Fruit fly (Drosophila melanogaster): ENCODE data around the gene Aos1.

The Aos1 gene

dm6 chr3R:12402935-12403334 lies 30.7 kb downstream of the Aos1 start (continued):
- TF ChIP-seq CG13424 (tag; optimal IDR thresholded peaks at IDR 0.05) (peak; percentile 99), Tbp (GFP tag; optimal IDR thresholded peaks at IDR 0.05) (no peak), pb (GFP tag; optimal IDR thresholded peaks at IDR 0.05) (peak; percentile 86), CG2875 (GFP tag; optimal IDR thresholded peaks at IDR 0.05) (peak; percentile 94), Bgb (GFP tag; IDR thresholded peaks at IDR 0.05; ENCODE audit: partially characterized antibody) (no peak), dm (GFP tag; optimal IDR thresholded peaks at IDR 0.05) (peak; percentile 85), Eip74EF (GFP tag; optimal IDR thresholded peaks at IDR 0.05) (peak in 1 of 2 experiments; percentile 98), CG17328 (GFP tag; IDR thresholded peaks at IDR 0.05) (peak; percentile 98), CG42726 (GFP tag; IDR thresholded peaks at IDR 0.05; ENCODE audit: partially characterized antibody) (no peak), Drgx (GFP tag; IDR thresholded peaks at IDR 0.05) (peak; percentile 93), CG7372 (GFP tag; IDR thresholded peaks at IDR 0.05) (peak; percentile 97), chn (GFP tag; optimal IDR thresholded peaks at IDR 0.05) (peak; percentile 95), CG8281 (tag; optimal IDR thresholded peaks at IDR 0.05) (peak; percentile 91), CG9876 (GFP tag; optimal IDR thresholded peaks at IDR 0.05) (peak; percentile 84), CG6175 (GFP tag; IDR thresholded peaks at IDR 0.05) (peak; percentile 75; the same call in 2 of the 3 replicates), grn (GFP tag; optimal IDR thresholded peaks at IDR 0.05) (peak; percentile 98), CG3995 (GFP tag; optimal IDR thresholded peaks at IDR 0.05) (peak; percentile 89), CG10979 (tag; optimal IDR thresholded peaks at IDR 0.05) (peak; percentile 99), CG9727 (GFP tag; optimal IDR thresholded peaks at IDR 0.05) (peak; percentile 98), lola (GFP tag; optimal IDR thresholded peaks at IDR 0.05) (peak in 1 of 3 experiments; percentile 99), Dip3 (GFP tag; optimal IDR thresholded peaks at IDR 0.05) (peak; percentile 91), CG15479 (GFP tag; optimal IDR thresholded peaks at IDR 0.05) (peak; percentile 71), sens (GFP tag) (peak; percentile 99), Asciz (GFP tag; optimal IDR thresholded peaks at IDR 0.05) (peak; percentile 98), luna (GFP tag; optimal IDR thresholded peaks at IDR 0.05) (peak; percentile 75), CG33213 (GFP tag; optimal IDR thresholded peaks at IDR 0.05) (peak; percentile 99), CG6765 (GFP tag; optimal IDR thresholded peaks at IDR 0.05) (peak; percentile 99), br (optimal IDR thresholded peaks at IDR 0.05) (no peak), CG18476 (GFP tag; optimal IDR thresholded peaks at IDR 0.05) (peak; percentile 100), Atf6 (GFP tag; IDR thresholded peaks at IDR 0.05) (peak; percentile 96), BEAF-32 (GFP tag; optimal IDR thresholded peaks at IDR 0.05) (peak; percentile 46), CG11560 (tag; IDR thresholded peaks at IDR 0.05) (peak; percentile 65; the same call in 2 of the 3 replicates), Antp (GFP tag; optimal IDR thresholded peaks at IDR 0.05) (peak; percentile 86), CG17359 (tag; optimal IDR thresholded peaks at IDR 0.05) (peak; percentile 98), YL-1 (GFP tag; optimal IDR thresholded peaks at IDR 0.05) (peak; percentile 91), Ets97D (GFP tag; optimal IDR thresholded peaks at IDR 0.05) (peak; percentile 90), CG17568 (GFP tag; optimal IDR thresholded peaks at IDR 0.05) (peak; percentile 97), CG7271 (tag; optimal IDR thresholded peaks at IDR 0.05) (peak; percentile 98), sc (optimal IDR thresholded peaks at IDR 0.05) (no peak), sc (GFP tag; optimal IDR thresholded peaks at IDR 0.05) (peak; percentile 94), NFAT (GFP tag; IDR thresholded peaks at IDR 0.05) (peak; percentile 92), CG12219 (GFP tag; optimal IDR thresholded peaks at IDR 0.05) (peak; percentile 98), CG10959 (GFP tag; IDR thresholded peaks at IDR 0.05) (peak; percentile 96), Mrtf (GFP tag; IDR thresholded peaks at IDR 0.05) (peak; percentile 94), CkIIα-i1 (GFP tag; IDR thresholded peaks at IDR 0.05) (peak; percentile 71; the same call in 1 of the 2 replicates), nerfin-1 (tag; optimal IDR thresholded peaks at IDR 0.05) (peak; percentile 98), pum (GFP tag; optimal IDR thresholded peaks at IDR 0.05) (peak; percentile 90), CoRest (tag; optimal IDR thresholded peaks at IDR 0.05) (peak; percentile 99), stc (GFP tag; IDR thresholded peaks at IDR 0.05) (peak; percentile 97), CG32767 (GFP tag; IDR thresholded peaks at IDR 0.05) (peak; percentile 93), kah (GFP tag; optimal IDR thresholded peaks at IDR 0.05) (peak; percentile 97)
